Fruit fly (Drosophila melanogaster) whole organism, embryonic: ENCODE results near the gene CG15534.
A peak's percentile ranks its signal among the peaks of the same experiment; 100 is the strongest.

Experiments used
- B-H2 ChIP-seq: fragments of 200-800 bp; sonication (Bioruptor generic); optimal IDR thresholded peaks from 2 replicates; lab custom pipeline; 2018; ENCODE audit warnings: missing biosample characterization, mild to moderate bottlenecking, missing genetic modification characterization
- BEAF-32 ChIP-seq: fragments of 200-800 bp; sonication (Bioruptor generic); optimal IDR thresholded peaks from 3 replicates; lab custom pipeline; 2017; ENCODE audit warnings: missing biosample characterization, missing genetic modification characterization, mild to moderate bottlenecking, moderate library complexity, missing genetic modification reagents
- C15 ChIP-seq: fragments of 200-800 bp; sonication (Bioruptor generic); IDR thresholded peaks from 3 replicates; pipeline ENCODE4 v1.3.6; 2022; ENCODE audit warnings: missing biosample characterization, missing genetic modification characterization
- CG1024 ChIP-seq: fragments of 200-800 bp; sonication (Bioruptor generic); IDR thresholded peaks from 2 replicates; pipeline ENCODE4 v1.3.6; 2022; ENCODE audit warnings: missing biosample characterization, missing genetic modification characterization
- CG10366 ChIP-seq: fragments of 200-800 bp; sonication (Bioruptor generic); IDR thresholded peaks from 2 replicates; pipeline ENCODE4 v1.3.6; 2022; ENCODE audit warnings: missing biosample characterization, missing genetic modification characterization
- CG10654 ChIP-seq: fragments of 200-800 bp; sonication (Bioruptor generic); optimal IDR thresholded peaks from 2 replicates; lab custom pipeline; 2016; ENCODE audit warnings: missing biosample characterization, missing genetic modification characterization
- CG12155 ChIP-seq: fragments of 200-800 bp; sonication (Bioruptor generic); optimal IDR thresholded peaks from 3 replicates; lab custom pipeline; 2016; ENCODE audit warnings: missing biosample characterization, missing genetic modification characterization
- CG12299 ChIP-seq: fragments of 200-800 bp; sonication (Bioruptor generic); optimal IDR thresholded peaks from 2 replicates; lab custom pipeline; 2018; ENCODE audit warnings: missing biosample characterization, mild to moderate bottlenecking, missing genetic modification characterization
- CG13894 ChIP-seq: fragments of 200-800 bp; sonication (Bioruptor generic); optimal IDR thresholded peaks from 3 replicates; lab custom pipeline; 2018; ENCODE audit warnings: missing biosample characterization, mild to moderate bottlenecking, missing genetic modification characterization, moderate library complexity
- CG14667 ChIP-seq: fragments of 200-800 bp; sonication (Bioruptor generic); IDR thresholded peaks from 2 replicates; pipeline ENCODE4 v1.3.6; 2022; ENCODE audit warnings: missing biosample characterization, missing genetic modification characterization
- CG15073 ChIP-seq: fragments of 200-800 bp; sonication (Bioruptor generic); optimal IDR thresholded peaks from 2 replicates; lab custom pipeline; 2016; ENCODE audit warnings: missing biosample characterization, missing genetic modification characterization
- CG1647 ChIP-seq: fragments of 200-800 bp; sonication (Bioruptor generic); optimal IDR thresholded peaks from 3 replicates; lab custom pipeline; 2016; ENCODE audit warnings: missing biosample characterization, missing genetic modification characterization
- CG17829 ChIP-seq: fragments of 200-800 bp; optimal IDR thresholded peaks from 2 replicates; lab custom pipeline; 2019; ENCODE audit warnings: missing biosample characterization, mild to moderate bottlenecking, missing genetic modification characterization, moderate library complexity
- CG1832 ChIP-seq: fragments of 200-800 bp; sonication (Bioruptor generic); optimal IDR thresholded peaks from 2 replicates; lab custom pipeline; 2017; ENCODE audit warnings: missing biosample characterization, mild to moderate bottlenecking, missing genetic modification characterization, inconsistent platforms
- CG2889 ChIP-seq: fragments of 200-800 bp; sonication (Bioruptor generic); IDR thresholded peaks from 3 replicates; pipeline ENCODE4 v1.3.6; 2022; ENCODE audit warnings: missing biosample characterization, missing genetic modification characterization
- CG3065 ChIP-seq: fragments of 200-800 bp; sonication (Bioruptor generic); optimal IDR thresholded peaks from 2 replicates; lab custom pipeline; 2016; ENCODE audit warnings: missing biosample characterization, missing genetic modification characterization
- CG3281 ChIP-seq: fragments of 200-800 bp; sonication (Bioruptor generic); optimal IDR thresholded peaks from 3 replicates; lab custom pipeline; 2017; ENCODE audit warnings: missing biosample characterization, mild to moderate bottlenecking, missing genetic modification characterization
- CG3995 ChIP-seq: fragments of 200-800 bp; sonication (Bioruptor generic); optimal IDR thresholded peaks from 3 replicates; lab custom pipeline; 2016; ENCODE audit warnings: missing biosample characterization, missing genetic modification characterization
- CG4282 ChIP-seq: fragments of 200-800 bp; sonication (Bioruptor generic); optimal IDR thresholded peaks from 2 replicates; lab custom pipeline; 2016; ENCODE audit warnings: missing biosample characterization, missing genetic modification characterization
- CG4424 ChIP-seq: fragments of 200-800 bp; sonication (Bioruptor generic); optimal IDR thresholded peaks from 3 replicates; lab custom pipeline; 2016; ENCODE audit warnings: missing biosample characterization, missing genetic modification characterization
- CG4854 ChIP-seq: fragments of 200-800 bp; sonication (Bioruptor generic); optimal IDR thresholded peaks from 2 replicates; lab custom pipeline; 2016; ENCODE audit warnings: missing biosample characterization, missing genetic modification characterization, inconsistent platforms
- CG5953 ChIP-seq: fragments of 200-800 bp; sonication (Bioruptor generic); IDR thresholded peaks from 2 replicates; pipeline ENCODE4 v1.3.6; 2022; ENCODE audit warnings: missing biosample characterization, missing genetic modification characterization
- CG6854 ChIP-seq: fragments of 200-800 bp; sonication (Bioruptor generic); optimal IDR thresholded peaks from 3 replicates; lab custom pipeline; 2017; ENCODE audit warnings: missing biosample characterization, mild to moderate bottlenecking, missing genetic modification characterization
- D19B ChIP-seq: fragments of 200-800 bp; sonication (Bioruptor generic); optimal IDR thresholded peaks from 2 replicates; lab custom pipeline; 2017; ENCODE audit warnings: missing biosample characterization, mild to moderate bottlenecking, missing genetic modification characterization
- Hand ChIP-seq: fragments of 200-800 bp; sonication (Bioruptor generic); optimal IDR thresholded peaks from 2 replicates; lab custom pipeline; 2017; ENCODE audit warnings: mild to moderate bottlenecking, missing biosample characterization, missing genetic modification reagents, missing genetic modification characterization
- Max ChIP-seq: fragments of 200-800 bp; sonication (Bioruptor generic); optimal IDR thresholded peaks from 2 replicates; lab custom pipeline; 2016; ENCODE audit warnings: missing biosample characterization, mild to moderate bottlenecking, missing genetic modification characterization
- NK7.1 ChIP-seq: fragments of 200-800 bp; sonication (Bioruptor generic); optimal IDR thresholded peaks from 3 replicates; lab custom pipeline; 2016; ENCODE audit warnings: missing biosample characterization, missing genetic modification characterization
- Nf-YB ChIP-seq: fragments of 200-800 bp; sonication (Bioruptor generic); optimal IDR thresholded peaks from 3 replicates; lab custom pipeline; 2019; ENCODE audit warnings: missing biosample characterization, mild to moderate bottlenecking, missing genetic modification characterization, moderate library complexity
- Opbp ChIP-seq: fragments of 200-800 bp; sonication (Bioruptor generic); IDR thresholded peaks from 3 replicates; pipeline ENCODE4 v1.3.6; 2022; ENCODE audit warnings: missing biosample characterization, missing genetic modification characterization; ENCODE audit not compliant: partially characterized antibody
- Sox102F ChIP-seq: fragments of 200-800 bp; sonication (Bioruptor generic); optimal IDR thresholded peaks from 2 replicates; lab custom pipeline; 2018; ENCODE audit warnings: missing biosample characterization, mild to moderate bottlenecking, missing genetic modification characterization, moderate library complexity
- Spps ChIP-seq: fragments of 200-800 bp; sonication (Bioruptor generic); optimal IDR thresholded peaks from 2 replicates; lab custom pipeline; 2018; ENCODE audit warnings: missing biosample characterization, mild to moderate bottlenecking, missing genetic modification characterization
- al ChIP-seq: fragments of 200-800 bp; sonication (Bioruptor generic); IDR thresholded peaks from 2 replicates; pipeline ENCODE4 v1.3.6; 2022; ENCODE audit warnings: missing biosample characterization, missing genetic modification characterization
- aop ChIP-seq: fragments of 200-800 bp; sonication (Bioruptor generic); IDR thresholded peaks from 2 replicates; pipeline ENCODE4 v1.3.6; 2022; ENCODE audit warnings: missing biosample characterization, missing genetic modification characterization
- ap ChIP-seq: fragments of 200-800 bp; sonication (Bioruptor generic); IDR thresholded peaks from 2 replicates; pipeline ENCODE4 v1.3.6; 2022; ENCODE audit warnings: missing biosample characterization, missing genetic modification characterization
- bowl ChIP-seq: fragments of 200-800 bp; sonication (Bioruptor generic); IDR thresholded peaks from 2 replicates; pipeline ENCODE4 v1.3.6; 2022; ENCODE audit warnings: missing biosample characterization, missing genetic modification characterization
- fd3F ChIP-seq: fragments of 200-800 bp; sonication (Bioruptor generic); optimal IDR thresholded peaks from 2 replicates; lab custom pipeline; 2018; ENCODE audit warnings: missing biosample characterization, mild to moderate bottlenecking, missing genetic modification characterization, moderate library complexity
- h ChIP-seq: fragments of >200 bp; optimal IDR thresholded peaks from 2 replicates; lab custom pipeline; 2017
- hbn ChIP-seq: fragments of 200-800 bp; sonication (Bioruptor generic); IDR thresholded peaks from 2 replicates; pipeline ENCODE4 v1.3.6; 2022; ENCODE audit warnings: missing biosample characterization, missing genetic modification characterization; ENCODE audit not compliant: partially characterized antibody
- hkb ChIP-seq, 2 experiments: fragments of 200-800 bp in 1 of 2; fragments of >200 bp in 1 of 2; sonication (Bioruptor generic) in 1 of 2; IDR thresholded peaks in 1 of 2; optimal IDR thresholded peaks in 1 of 2; 2 replicates each; pipeline versions ENCODE4 v1.3.6 to Lab custom; 2017 to 2022; ENCODE audit warnings: missing biosample characterization in 1 of 2, missing genetic modification characterization in 1 of 2
- lab ChIP-seq: fragments of 200-800 bp; sonication (Bioruptor generic); optimal IDR thresholded peaks from 3 replicates; lab custom pipeline; 2017; ENCODE audit warnings: missing biosample characterization, missing genetic modification characterization, mild to moderate bottlenecking, moderate library complexity, missing genetic modification reagents
- lilli ChIP-seq: fragments of 200-800 bp; sonication (Bioruptor generic); optimal IDR thresholded peaks from 3 replicates; lab custom pipeline; 2016; ENCODE audit warnings: missing biosample characterization, missing genetic modification characterization
- luna ChIP-seq: fragments of 200-800 bp; sonication (Bioruptor generic); optimal IDR thresholded peaks from 2 replicates; lab custom pipeline; 2016; ENCODE audit warnings: missing biosample characterization, missing genetic modification characterization
- onecut ChIP-seq: fragments of 200-800 bp; sonication (Bioruptor generic); IDR thresholded peaks from 2 replicates; pipeline ENCODE4 v1.3.6; 2022; ENCODE audit warnings: missing biosample characterization, missing genetic modification characterization
- pita ChIP-seq: fragments of 200-800 bp; sonication (Bioruptor generic); optimal IDR thresholded peaks from 2 replicates; lab custom pipeline; 2017; ENCODE audit warnings: missing biosample characterization, mild to moderate bottlenecking, missing genetic modification characterization
- pros ChIP-seq: fragments of 200-800 bp; sonication (Bioruptor generic); optimal IDR thresholded peaks from 3 replicates; lab custom pipeline; 2019; ENCODE audit warnings: missing biosample characterization, mild to moderate bottlenecking, missing genetic modification characterization, moderate library complexity
- toy ChIP-seq: fragments of 200-800 bp; sonication (Bioruptor generic); IDR thresholded peaks from 2 replicates; pipeline ENCODE4 v1.3.6; 2022; ENCODE audit warnings: missing biosample characterization, missing genetic modification characterization
- trem ChIP-seq: fragments of 200-800 bp; optimal IDR thresholded peaks from 3 replicates; lab custom pipeline; 2019; ENCODE audit warnings: missing biosample characterization, mild to moderate bottlenecking, missing genetic modification characterization, moderate library complexity
- tup ChIP-seq: fragments of 200-800 bp; sonication (Bioruptor generic); optimal IDR thresholded peaks from 2 replicates; lab custom pipeline; 2016; ENCODE audit warnings: missing biosample characterization, mild to moderate bottlenecking, missing genetic modification characterization, moderate library complexity
- vfl ChIP-seq: fragments of 200-800 bp; sonication (Bioruptor generic); optimal IDR thresholded peaks from 2 replicates; lab custom pipeline; 2016; ENCODE audit warnings: missing biosample characterization, missing genetic modification characterization

Gene CG15534

DNA sequence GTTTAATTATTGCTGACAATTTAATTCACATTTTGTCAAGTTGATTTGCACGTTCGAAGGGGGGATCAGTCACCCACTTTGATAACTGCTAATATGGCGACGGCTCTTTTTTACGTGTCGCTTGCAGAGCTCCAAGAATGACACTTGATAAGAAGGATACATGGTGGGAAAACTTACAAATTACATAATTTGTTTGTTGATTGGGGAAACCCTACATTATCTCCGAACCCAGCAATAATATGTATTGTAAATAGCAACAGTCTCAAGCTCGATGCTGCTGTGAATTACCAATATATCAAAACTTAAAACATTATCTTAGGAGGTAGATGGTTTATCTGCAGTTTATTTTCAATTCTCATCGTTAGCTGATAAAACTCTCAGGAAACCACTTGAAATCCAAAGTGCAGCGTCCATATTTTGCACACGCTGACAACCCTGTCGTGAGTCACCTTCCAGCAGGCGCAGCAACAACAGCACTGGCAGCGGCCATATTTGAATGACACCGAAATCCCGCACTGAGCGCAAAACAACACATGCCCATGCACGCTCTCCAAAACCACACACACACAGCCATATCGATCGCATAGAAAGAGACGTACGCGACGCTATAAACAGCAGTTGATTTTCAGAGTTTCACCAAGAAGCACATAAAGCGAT is 43.5 kb upstream of the CG15534 start (continued):
- TF ChIP-seq Opbp = 0 out of 3 replicates have a peak, but pooled peaks have one; percentile 31
- TF ChIP-seq CG14667 = peak; percentile 79; the same call in 1 of the 2 replicates
- TF ChIP-seq aop (GFP tag; lab: Robert Waterston, UW) = peak; percentile 51; the same call in 1 of the 2 replicates
- peak; percentile 92 for TF ChIP-seq fd3F (GFP tag; lab: Kevin White, UChicago)
- TF ChIP-seq CG1647 (GFP tag; lab: Kevin White, UChicago) = peak; percentile 91
- TF ChIP-seq pita = no peak
- peak; percentile 72 for TF ChIP-seq luna (GFP tag; lab: Kevin White, UChicago)
- TF ChIP-seq CG12299 (tag; lab: Kevin White, UChicago) = peak; percentile 71
- peak; percentile 78 for TF ChIP-seq trem (tag; lab: Kevin White, UChicago)
- peak; percentile 97 for TF ChIP-seq CG3281 (GFP tag; lab: Kevin White, UChicago)
- peak; percentile 90 for TF ChIP-seq CG4854 (GFP tag; lab: Kevin White, UChicago)
- TF ChIP-seq CG3065 (GFP tag; lab: Kevin White, UChicago) = peak; percentile 92
- peak; percentile 92 for TF ChIP-seq Sox102F (GFP tag; lab: Kevin White, UChicago)
- TF ChIP-seq CG3995 (GFP tag; lab: Kevin White, UChicago) = peak; percentile 85
- TF ChIP-seq pros (GFP tag; lab: Kevin White, UChicago) = no peak
- TF ChIP-seq CG12155 (GFP tag; lab: Kevin White, UChicago) = peak; percentile 92
- TF ChIP-seq tup = peak; percentile 89
- peak; percentile 98 for TF ChIP-seq CG4424 (GFP tag; lab: Kevin White, UChicago)
- peak; percentile 91 for TF ChIP-seq vfl (GFP tag; lab: Kevin White, UChicago)
- TF ChIP-seq CG4282 (GFP tag; lab: Kevin White, UChicago) = peak; percentile 88
- TF ChIP-seq hbn (GFP tag; lab: Robert Waterston, UW) = no peak
- peak; percentile 79 for TF ChIP-seq CG15073 (GFP tag; lab: Kevin White, UChicago)
- peak; percentile 97 for TF ChIP-seq lilli
- peak; percentile 77 for TF ChIP-seq Spps
- TF ChIP-seq CG6854 = peak; percentile 96
- TF ChIP-seq al = peak; percentile 90
- peak; percentile 80 for TF ChIP-seq bowl (GFP tag; lab: Robert Waterston, UW)
- TF ChIP-seq CG1832 (GFP tag; lab: Kevin White, UChicago) = no peak
- TF ChIP-seq hkb (optimal IDR thresholded peaks at IDR 0.05; lab: Kevin White, UChicago) = no peak
- peak; percentile 88 for TF ChIP-seq hkb (GFP tag; IDR thresholded peaks at IDR 0.05; lab: Robert Waterston, UW)
- TF ChIP-seq Nf-YB (GFP tag; lab: Kevin White, UChicago) = peak; percentile 85
- TF ChIP-seq CG2889 (GFP tag; lab: Robert Waterston, UW) = peak; percentile 66
- TF ChIP-seq toy (GFP tag; lab: Robert Waterston, UW) = peak; percentile 74; the same call in 1 of the 2 replicates
- peak; percentile 85 for TF ChIP-seq onecut (GFP tag; lab: Robert Waterston, UW)
- peak; percentile 95 for TF ChIP-seq Max
- TF ChIP-seq CG13894 = peak; percentile 83
- TF ChIP-seq NK7.1 (GFP tag; lab: Kevin White, UChicago) = peak; percentile 95
- TF ChIP-seq BEAF-32 = peak; percentile 36
- TF ChIP-seq C15 (GFP tag; lab: Robert Waterston, UW) = 0 out of 3 replicates have a peak, but pooled peaks have one; percentile 66
- peak; percentile 88 for TF ChIP-seq CG10366 (GFP tag; lab: Robert Waterston, UW)
- peak; percentile 62; the same call in 1 of the 2 replicates for TF ChIP-seq CG1024 (GFP tag; lab: Robert Waterston, UW)
- peak; percentile 74 for TF ChIP-seq CG5953 (GFP tag; lab: Robert Waterston, UW)
- TF ChIP-seq B-H2 (GFP tag; lab: Kevin White, UChicago) = peak; percentile 80
- TF ChIP-seq CG10654 = peak; percentile 95
- no peak for TF ChIP-seq h (lab: Kevin White, UChicago)
- peak; percentile 94 for TF ChIP-seq lab
- TF ChIP-seq Hand = peak; percentile 94
- peak; percentile 94 for TF ChIP-seq CG17829
- TF ChIP-seq D19B (GFP tag; lab: Kevin White, UChicago) = peak; percentile 92
- peak; percentile 67; the same call in 1 of the 2 replicates for TF ChIP-seq ap (GFP tag; lab: Robert Waterston, UW)
